Fruit fly (Drosophila melanogaster) whole organism, prepupa: Measurements from ENCODE around the gene Sfp24Bc.

Experiments
- Blimp-1 ChIP-seq: fragments of 200-800 bp; sonication (Bioruptor generic); optimal IDR thresholded peaks from 3 replicates; lab custom pipeline; 2017; ENCODE audit warnings: missing biosample characterization, missing genetic modification characterization, mild to moderate bottlenecking, moderate library complexity, missing genetic modification reagents
- CG10631 ChIP-seq: fragments of 200-800 bp; sonication (Bioruptor generic); optimal IDR thresholded peaks from 2 replicates; lab custom pipeline; 2016; ENCODE audit warnings: missing biosample characterization, missing genetic modification characterization
- CG10669 ChIP-seq: fragments of 200-800 bp; sonication (Bioruptor generic); optimal IDR thresholded peaks from 3 replicates; lab custom pipeline; 2018; ENCODE audit warnings: missing biosample characterization, mild to moderate bottlenecking, missing genetic modification characterization, moderate library complexity
- CG11762 ChIP-seq: fragments of 200-800 bp; sonication (Bioruptor generic); optimal IDR thresholded peaks from 3 replicates; lab custom pipeline; 2016; ENCODE audit warnings: missing biosample characterization, missing genetic modification characterization; ENCODE audit not compliant: insufficient read depth
- CG11902 ChIP-seq: fragments of 200-800 bp; sonication (Bioruptor generic); optimal IDR thresholded peaks from 3 replicates; lab custom pipeline; 2016; ENCODE audit warnings: missing biosample characterization, missing genetic modification characterization
- CG15336 ChIP-seq: fragments of 200-800 bp; sonication (Bioruptor generic); IDR thresholded peaks from 2 replicates; pipeline ENCODE4 v1.3.6; 2022; ENCODE audit warnings: missing biosample characterization, missing genetic modification characterization
- CG1621 ChIP-seq: fragments of 200-800 bp; sonication (Bioruptor generic); optimal IDR thresholded peaks from 3 replicates; lab custom pipeline; 2018; ENCODE audit warnings: missing biosample characterization, mild to moderate bottlenecking, missing genetic modification characterization
- CG16779 ChIP-seq: fragments of 200-800 bp; sonication (Bioruptor generic); optimal IDR thresholded peaks from 3 replicates; lab custom pipeline; 2017; ENCODE audit warnings: missing biosample characterization, mild to moderate bottlenecking, missing genetic modification characterization
- CG3032 ChIP-seq: fragments of 200-800 bp; optimal IDR thresholded peaks from 2 replicates; lab custom pipeline; 2019; ENCODE audit warnings: missing biosample characterization, mild to moderate bottlenecking, missing genetic modification characterization, moderate library complexity
- CG32006 ChIP-seq: fragments of 200-800 bp; sonication (Bioruptor generic); optimal IDR thresholded peaks from 3 replicates; lab custom pipeline; 2017; ENCODE audit warnings: missing biosample characterization, mild to moderate bottlenecking, missing genetic modification characterization
- CG34406 ChIP-seq: fragments of 200-800 bp; sonication (Bioruptor generic); optimal IDR thresholded peaks from 3 replicates; lab custom pipeline; 2016; ENCODE audit warnings: missing biosample characterization, missing genetic modification characterization
- CG3919 ChIP-seq: fragments of 200-800 bp; sonication (Bioruptor generic); optimal IDR thresholded peaks from 3 replicates; lab custom pipeline; 2016; ENCODE audit warnings: missing biosample characterization, missing genetic modification characterization
- CG4318 ChIP-seq: fragments of 200-800 bp; sonication (Bioruptor generic); optimal IDR thresholded peaks from 3 replicates; lab custom pipeline; 2017; ENCODE audit warnings: missing biosample characterization, mild to moderate bottlenecking, missing genetic modification characterization
- CG6163 ChIP-seq: fragments of 200-800 bp; sonication (Bioruptor generic); IDR thresholded peaks from 3 replicates; pipeline ENCODE4 v1.3.6; 2022; ENCODE audit warnings: missing biosample characterization, missing genetic modification characterization
- CG6276 ChIP-seq: fragments of 200-800 bp; sonication (Bioruptor generic); optimal IDR thresholded peaks from 2 replicates; lab custom pipeline; 2017; ENCODE audit warnings: missing biosample characterization, mild to moderate bottlenecking, missing genetic modification characterization
- CG6792 ChIP-seq: fragments of 200-800 bp; sonication (Bioruptor generic); optimal IDR thresholded peaks from 3 replicates; lab custom pipeline; 2016; ENCODE audit warnings: missing biosample characterization, missing genetic modification characterization
- CG6808 ChIP-seq: fragments of 200-800 bp; sonication (Bioruptor generic); optimal IDR thresholded peaks from 3 replicates; lab custom pipeline; 2017; ENCODE audit warnings: missing biosample characterization, missing genetic modification characterization, mild to moderate bottlenecking, moderate library complexity, missing genetic modification reagents
- CG6854 ChIP-seq: fragments of 200-800 bp; sonication (Bioruptor generic); optimal IDR thresholded peaks from 2 replicates; lab custom pipeline; 2017; ENCODE audit warnings: missing biosample characterization, mild to moderate bottlenecking, missing genetic modification characterization
- CG7368 ChIP-seq: fragments of 200-800 bp; sonication (Bioruptor generic); optimal IDR thresholded peaks from 3 replicates; lab custom pipeline; 2016; ENCODE audit warnings: missing biosample characterization, missing genetic modification characterization
- CG8119 ChIP-seq: fragments of 200-800 bp; sonication (Bioruptor generic); IDR thresholded peaks from 3 replicates; pipeline ENCODE4 v1.3.6; 2022; ENCODE audit warnings: missing biosample characterization, missing genetic modification characterization
- CG8319 ChIP-seq: fragments of 200-800 bp; sonication (Bioruptor generic); optimal IDR thresholded peaks from 3 replicates; lab custom pipeline; 2016; ENCODE audit warnings: missing biosample characterization, missing genetic modification characterization
- CG8632 ChIP-seq: fragments of 200-800 bp; sonication (Bioruptor generic); optimal IDR thresholded peaks from 3 replicates; lab custom pipeline; 2016; ENCODE audit warnings: missing biosample characterization, missing genetic modification characterization
- CG9139 ChIP-seq: fragments of 200-800 bp; sonication (Bioruptor generic); optimal IDR thresholded peaks from 3 replicates; lab custom pipeline; 2017; ENCODE audit warnings: missing biosample characterization, mild to moderate bottlenecking, missing genetic modification characterization
- Eip75B ChIP-seq: fragments of 200-800 bp; sonication (Bioruptor generic); optimal IDR thresholded peaks from 3 replicates; lab custom pipeline; 2016; ENCODE audit warnings: missing biosample characterization, missing genetic modification characterization
- Eip93F ChIP-seq: fragments of 200-800 bp; sonication (Bioruptor generic); optimal IDR thresholded peaks from 2 replicates; lab custom pipeline; 2016; ENCODE audit warnings: missing biosample characterization, mild to moderate bottlenecking, missing genetic modification characterization
- Ets96B ChIP-seq: fragments of 200-800 bp; optimal IDR thresholded peaks from 2 replicates; lab custom pipeline; 2019; ENCODE audit warnings: missing biosample characterization, mild to moderate bottlenecking, missing genetic modification characterization, moderate library complexity
- Hr38 ChIP-seq: sonication (Bioruptor generic); optimal IDR thresholded peaks from 2 replicates; lab custom pipeline; 2016; ENCODE audit warnings: missing biosample characterization, missing genetic modification characterization
- Hr39 ChIP-seq: fragments of 200-800 bp; sonication (Bioruptor generic); optimal IDR thresholded peaks from 2 replicates; lab custom pipeline; 2016; ENCODE audit warnings: missing biosample characterization, missing genetic modification characterization
- Hr4 ChIP-seq: fragments of 200-800 bp; sonication (Bioruptor generic); optimal IDR thresholded peaks from 3 replicates; lab custom pipeline; 2016; ENCODE audit warnings: missing biosample characterization, missing genetic modification characterization
- Lpt ChIP-seq: fragments of 200-800 bp; sonication (Bioruptor generic); optimal IDR thresholded peaks from 3 replicates; lab custom pipeline; 2016; ENCODE audit warnings: missing biosample characterization, missing genetic modification characterization
- Met ChIP-seq: fragments of 200-800 bp; sonication (Bioruptor generic); optimal IDR thresholded peaks from 3 replicates; lab custom pipeline; 2016; ENCODE audit warnings: missing biosample characterization, missing genetic modification characterization
- Smox ChIP-seq: fragments of 200-800 bp; sonication (Bioruptor generic); optimal IDR thresholded peaks from 3 replicates; lab custom pipeline; 2016; ENCODE audit warnings: missing biosample characterization, missing genetic modification characterization
- Sox102F ChIP-seq: fragments of 200-800 bp; sonication (Bioruptor generic); optimal IDR thresholded peaks from 2 replicates; lab custom pipeline; 2016; ENCODE audit warnings: missing biosample characterization, mild to moderate bottlenecking, missing genetic modification characterization
- Sox15 ChIP-seq: fragments of 200-800 bp; sonication (Bioruptor generic); optimal IDR thresholded peaks from 3 replicates; lab custom pipeline; 2016; ENCODE audit warnings: missing biosample characterization, missing genetic modification characterization
- acj6 ChIP-seq: fragments of 200-800 bp; sonication (Bioruptor generic); optimal IDR thresholded peaks from 3 replicates; lab custom pipeline; 2016; ENCODE audit warnings: missing biosample characterization, missing genetic modification characterization
- dsx ChIP-seq: fragments of 200-800 bp; optimal IDR thresholded peaks from 3 replicates; lab custom pipeline; 2019; ENCODE audit warnings: missing biosample characterization, mild to moderate bottlenecking, missing genetic modification characterization, moderate library complexity; ENCODE audit not compliant: poor library complexity, severe bottlenecking
- eg ChIP-seq: fragments of 200-800 bp; sonication (Bioruptor generic); IDR thresholded peaks from 3 replicates; pipeline ENCODE4 v1.3.6; 2022; ENCODE audit warnings: missing biosample characterization, missing genetic modification characterization
- esn ChIP-seq: fragments of 200-800 bp; sonication (Bioruptor generic); optimal IDR thresholded peaks from 2 replicates; lab custom pipeline; 2016; ENCODE audit warnings: missing biosample characterization, mild to moderate bottlenecking, missing genetic modification characterization, moderate library complexity
- fd59A ChIP-seq: fragments of 200-800 bp; sonication (Bioruptor generic); optimal IDR thresholded peaks from 2 replicates; lab custom pipeline; 2017; ENCODE audit warnings: missing biosample characterization, mild to moderate bottlenecking, missing genetic modification characterization, missing genetic modification reagents
- fd85E ChIP-seq: fragments of 200-800 bp; sonication (Bioruptor generic); optimal IDR thresholded peaks from 3 replicates; lab custom pipeline; 2016; ENCODE audit warnings: missing biosample characterization, missing genetic modification characterization
- fkh ChIP-seq: fragments of 200-800 bp; sonication (Bioruptor generic); optimal IDR thresholded peaks from 3 replicates; lab custom pipeline; 2017; ENCODE audit warnings: missing biosample characterization, mild to moderate bottlenecking, missing genetic modification characterization, moderate library complexity
- lz ChIP-seq: fragments of 200-800 bp; sonication (Bioruptor generic); optimal IDR thresholded peaks from 3 replicates; lab custom pipeline; 2016; ENCODE audit warnings: missing biosample characterization, missing genetic modification characterization
- net ChIP-seq: fragments of 200-800 bp; sonication (Bioruptor generic); optimal IDR thresholded peaks from 3 replicates; lab custom pipeline; 2016; ENCODE audit warnings: missing biosample characterization, missing genetic modification characterization
- salr ChIP-seq, 2 experiments: fragments of 200-800 bp; sonication (Bioruptor generic); optimal IDR thresholded peaks; 3 replicates each; lab custom pipeline; 2016 to 2018; ENCODE audit warnings: missing biosample characterization in 2 of 2, missing genetic modification characterization in 2 of 2, mild to moderate bottlenecking in 1 of 2
- spab ChIP-seq: fragments of 200-800 bp; sonication (Bioruptor generic); optimal IDR thresholded peaks from 2 replicates; lab custom pipeline; 2017; ENCODE audit warnings: missing biosample characterization, mild to moderate bottlenecking, missing genetic modification characterization, missing genetic modification reagents
- svp ChIP-seq: fragments of 200-800 bp; sonication (Bioruptor generic); peaks from one replicate; lab custom pipeline; 2016; ENCODE audit warnings: missing biosample characterization, missing genetic modification characterization
- topi ChIP-seq: fragments of 200-800 bp; sonication (Bioruptor generic); optimal IDR thresholded peaks from 3 replicates; lab custom pipeline; 2016; ENCODE audit warnings: missing biosample characterization, missing genetic modification characterization
- vri ChIP-seq: fragments of 200-800 bp; sonication (Bioruptor generic); optimal IDR thresholded peaks from 3 replicates; lab custom pipeline; 2016; ENCODE audit warnings: missing biosample characterization, mild to moderate bottlenecking, missing genetic modification characterization

Gene Sfp24Bc

DNA sequence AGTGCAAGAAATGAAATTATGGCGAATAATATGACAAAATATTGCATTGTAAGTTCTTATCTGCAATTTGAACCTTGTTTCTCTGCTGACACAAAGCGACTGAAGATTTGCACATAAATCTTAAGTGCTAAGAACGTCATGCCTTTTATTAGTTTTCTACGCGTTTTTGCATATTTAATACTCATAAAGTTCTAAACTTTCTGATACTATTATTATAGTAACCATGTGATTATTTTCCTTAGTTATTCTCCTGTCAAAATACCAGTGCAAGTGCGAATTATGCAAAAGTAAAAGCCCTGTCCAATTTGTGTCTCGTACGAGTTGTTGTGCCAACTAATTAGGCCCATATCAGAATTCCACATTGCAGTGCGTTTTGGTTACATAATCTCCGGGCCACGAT is at the start of gene Sfp24Bc:
Sfp24Bc (minus strand) TSS at position 101 of the 400 bp plus-strand sequence.
- TF ChIP-seq svp (GFP tag; lab: Kevin White, UChicago) (peak; percentile 40), CG10669 (GFP tag; lab: Kevin White, UChicago) (no peak), Hr39 (no peak), fkh (GFP tag; lab: Kevin White, UChicago) (no peak), Sox15 (GFP tag; lab: Kevin White, UChicago) (no peak), CG3919 (GFP tag; lab: Kevin White, UChicago) (no peak), lz (GFP tag; lab: Kevin White, UChicago) (no peak), CG3032 (tag; lab: Kevin White, UChicago) (no peak)

DNA sequence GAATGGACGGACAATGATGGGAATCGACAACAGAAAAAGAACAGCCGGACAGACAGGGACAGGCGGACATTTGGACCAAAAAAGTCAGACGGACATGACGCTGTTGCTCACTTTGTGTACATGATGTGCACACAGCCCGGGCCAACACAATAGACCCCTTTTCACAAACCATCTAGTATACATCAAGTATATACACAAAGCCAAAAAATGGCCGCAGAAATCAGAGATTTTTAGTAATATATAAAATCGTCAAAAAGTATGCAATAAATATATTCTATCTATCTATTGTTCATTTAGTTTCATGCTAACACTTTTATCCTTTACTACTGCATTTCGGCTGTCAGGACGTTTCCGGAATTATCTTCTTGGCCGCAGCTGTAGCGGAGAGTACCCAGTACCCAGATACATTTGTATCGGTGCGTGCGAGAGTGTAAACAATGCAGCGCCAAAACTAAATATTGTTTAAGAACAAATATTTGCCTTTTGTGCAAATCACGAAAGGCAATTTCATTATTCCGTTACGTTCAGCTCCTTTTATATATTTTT is 49.1 kb upstream of the Sfp24Bc start:
- TF ChIP-seq fkh (GFP tag; lab: Kevin White, UChicago), result no peak
- TF ChIP-seq CG34406 (GFP tag; lab: Kevin White, UChicago), result peak; percentile 42
- no peak for TF ChIP-seq Blimp-1 (GFP tag; lab: Kevin White, UChicago)
- TF ChIP-seq Hr4 (GFP tag; lab: Kevin White, UChicago), result peak; percentile 28
- no peak for TF ChIP-seq topi (GFP tag; lab: Kevin White, UChicago)
- no peak for TF ChIP-seq eg (GFP tag; lab: Robert Waterston, UW)
- TF ChIP-seq CG8119 (GFP tag; lab: Robert Waterston, UW), result no peak
- TF ChIP-seq net, result no peak
- TF ChIP-seq CG32006 (GFP tag; lab: Kevin White, UChicago), result no peak
- no peak for TF ChIP-seq esn (GFP tag; lab: Kevin White, UChicago)
- no peak for TF ChIP-seq Lpt (GFP tag; lab: Kevin White, UChicago)
- no peak for TF ChIP-seq Eip93F (GFP tag; lab: Kevin White, UChicago)
- TF ChIP-seq CG7368 (GFP tag; lab: Kevin White, UChicago), result peak; percentile 27
- no peak for TF ChIP-seq CG3919 (GFP tag; lab: Kevin White, UChicago)
- TF ChIP-seq Eip75B (GFP tag; lab: Kevin White, UChicago), result peak; percentile 16
- TF ChIP-seq CG8319 (GFP tag; lab: Kevin White, UChicago), result no peak
- TF ChIP-seq CG6854 (GFP tag; lab: Kevin White, UChicago), result no peak
- TF ChIP-seq Hr39, result peak; percentile 14
- no peak for TF ChIP-seq fd85E (GFP tag; lab: Kevin White, UChicago)
- peak; percentile 1 for TF ChIP-seq lz (GFP tag; lab: Kevin White, UChicago)
- TF ChIP-seq salr (GFP tag; optimal IDR thresholded peaks at IDR 0.05; lab: Kevin White, UChicago), result peak in 1 of 2 experiments; percentile 40
- TF ChIP-seq CG8632 (GFP tag; lab: Kevin White, UChicago), result peak; percentile 42
- TF ChIP-seq CG6276 (GFP tag; lab: Kevin White, UChicago), result no peak
- peak; percentile 39 for TF ChIP-seq acj6
- no peak for TF ChIP-seq CG1621 (tag; lab: Kevin White, UChicago)
- TF ChIP-seq Ets96B (tag; lab: Kevin White, UChicago), result no peak
- TF ChIP-seq Met, result peak; percentile 22
- peak; percentile 45 for TF ChIP-seq fd59A (GFP tag; lab: Kevin White, UChicago)
- TF ChIP-seq Hr38, result no peak
- TF ChIP-seq CG16779, result no peak
- TF ChIP-seq CG4318 (GFP tag; lab: Kevin White, UChicago), result no peak
- peak; percentile 40 for TF ChIP-seq CG9139 (GFP tag; lab: Kevin White, UChicago)
- TF ChIP-seq CG11762, result no peak
- TF ChIP-seq dsx, result no peak
- TF ChIP-seq CG11902, result no peak
- peak; percentile 22 for TF ChIP-seq CG6792
- TF ChIP-seq CG10669 (GFP tag; lab: Kevin White, UChicago), result peak; percentile 25
- no peak for TF ChIP-seq CG6163
- no peak for TF ChIP-seq CG3032 (tag; lab: Kevin White, UChicago)
- TF ChIP-seq Sox15 (GFP tag; lab: Kevin White, UChicago), result no peak
- TF ChIP-seq spab (GFP tag; lab: Kevin White, UChicago), result peak; percentile 33
- no peak for TF ChIP-seq vri (GFP tag; lab: Kevin White, UChicago)
- TF ChIP-seq CG15336 (GFP tag; lab: Robert Waterston, UW), result no peak
- no peak for TF ChIP-seq Sox102F (GFP tag; lab: Kevin White, UChicago)
- TF ChIP-seq CG6808 (GFP tag; lab: Kevin White, UChicago), result peak; percentile 59
- TF ChIP-seq Smox, result peak; percentile 26
- TF ChIP-seq CG10631 (GFP tag; lab: Kevin White, UChicago), result peak; percentile 32
